Worm (Caenorhabditis elegans) whole organism, early embryonic: ENCODE data around the gene exc-7.

Experiments used
- B0310.2 ChIP-seq: sonication (generic microtip); optimal IDR thresholded peaks from 2 replicates; lab custom pipeline; 2016; ENCODE audit warnings: mild to moderate bottlenecking, missing genetic modification characterization, missing compliant biosample characterization
- F13C5.2 ChIP-seq: sonication (generic microtip); optimal IDR thresholded peaks from 2 replicates; lab custom pipeline; 2017; ENCODE audit warnings: mild to moderate bottlenecking, missing genetic modification characterization, inconsistent platforms, missing compliant biosample characterization
- aly-1 ChIP-seq: sonication (generic microtip); optimal IDR thresholded peaks from 2 replicates; lab custom pipeline; 2016; ENCODE audit warnings: missing genetic modification characterization, missing compliant biosample characterization
- ama-1 ChIP-seq: fragments of 150-350 bp; optimal IDR thresholded peaks from 2 replicates; lab custom pipeline; 2014
- ceh-13 ChIP-seq: fragments of 200-800 bp; sonication (Bioruptor generic); optimal IDR thresholded peaks from 2 replicates; lab custom pipeline; 2018; ENCODE audit warnings: mild to moderate bottlenecking, missing genetic modification characterization, missing compliant biosample characterization
- ceh-36 ChIP-seq: sonication (generic microtip); optimal IDR thresholded peaks from 2 replicates; lab custom pipeline; 2016; ENCODE audit warnings: missing genetic modification characterization, inconsistent platforms, missing compliant biosample characterization
- ets-7 ChIP-seq: sonication (generic microtip); optimal IDR thresholded peaks from 2 replicates; lab custom pipeline; 2016; ENCODE audit warnings: missing genotype, missing genetic modification characterization, missing compliant biosample characterization
- flt-1 ChIP-seq: fragments of 200-800 bp; sonication (Bioruptor generic); IDR thresholded peaks from 2 replicates; pipeline ENCODE4 v1.3.6; 2022; ENCODE audit warnings: missing genetic modification characterization, missing compliant biosample characterization
- hmbx-1 ChIP-seq: sonication (generic microtip); optimal IDR thresholded peaks from 2 replicates; lab custom pipeline; 2016; ENCODE audit warnings: mild to moderate bottlenecking, missing genetic modification characterization, missing compliant biosample characterization
- hmg-4 ChIP-seq: fragments of 200-800 bp; sonication (Bioruptor generic); optimal IDR thresholded peaks from 2 replicates; lab custom pipeline; 2018; ENCODE audit warnings: mild to moderate bottlenecking, missing genetic modification characterization, missing compliant biosample characterization
- hnd-1 ChIP-seq: sonication (generic microtip); optimal IDR thresholded peaks from 2 replicates; lab custom pipeline; 2016; ENCODE audit warnings: missing genetic modification characterization, missing compliant biosample characterization
- pes-1 ChIP-seq: fragments of 200-800 bp; sonication (Bioruptor generic); IDR thresholded peaks from 2 replicates; pipeline ENCODE4 v1.3.6; 2022; ENCODE audit warnings: missing genetic modification reagents, missing genetic modification characterization, missing compliant biosample characterization
- scrt-1 ChIP-seq: fragments of 200-800 bp; sonication (Bioruptor generic); IDR thresholded peaks from 2 replicates; pipeline ENCODE4 v1.3.6; 2022; ENCODE audit warnings: missing genetic modification characterization, missing compliant biosample characterization
- sea-1 ChIP-seq: fragments of 200-800 bp; sonication (Bioruptor generic); conservative IDR thresholded peaks from 2 replicates; pipeline ENCODE4 v1.3.6; 2022; ENCODE audit warnings: missing genetic modification characterization, missing compliant biosample characterization
- tbx-11 ChIP-seq: fragments of 200-800 bp; sonication (Bioruptor generic); IDR thresholded peaks from 2 replicates; pipeline ENCODE4 v1.3.6; 2022; ENCODE audit warnings: missing genetic modification characterization, missing compliant biosample characterization
- tbx-37 ChIP-seq: fragments of 200-800 bp; sonication (Bioruptor generic); conservative IDR thresholded peaks from 2 replicates; pipeline ENCODE4 v1.3.6; 2022; ENCODE audit warnings: missing genetic modification reagents, missing genetic modification characterization, missing compliant biosample characterization
- tra-4 ChIP-seq: sonication (generic microtip); optimal IDR thresholded peaks from 2 replicates; lab custom pipeline; 2017; ENCODE audit warnings: missing genetic modification characterization, missing compliant biosample characterization

The exc-7 gene

ce11 chrII:9550718-9551117 lies 25.1 kb upstream of the exc-7 start, which contains the start of gene sra-6:
sra-6 (minus strand) TSS chrII:9550818.
- TF ChIP-seq ets-7 (tag; lab: Kevin White, UChicago) (no peak), ceh-13 (GFP tag; lab: Kevin White, UChicago) (no peak), tbx-11 (GFP tag; lab: Robert Waterston, UW) (no peak), sea-1 (GFP tag; lab: Robert Waterston, UW) (no peak), hmbx-1 (no peak), scrt-1 (no peak), aly-1 (tag; lab: Kevin White, UChicago) (no peak), ceh-36 (no peak), pes-1 (GFP tag; lab: Robert Waterston, UW) (no peak), flt-1 (GFP tag; lab: Robert Waterston, UW) (no peak), ama-1 (lab: Kevin White, UChicago) (no peak), tra-4 (tag; lab: Kevin White, UChicago) (no peak), hmg-4 (GFP tag; lab: Kevin White, UChicago) (no peak), B0310.2 (tag; lab: Kevin White, UChicago) (no peak)

- TF ChIP-seq pes-1 (GFP tag; lab: Robert Waterston, UW) (no peak), scrt-1 (no peak), flt-1 (GFP tag; lab: Robert Waterston, UW) (no peak), ama-1 (lab: Kevin White, UChicago) (no peak), hmbx-1 (no peak), ets-7 (tag; lab: Kevin White, UChicago) (no peak), sea-1 (GFP tag; lab: Robert Waterston, UW) (no peak), aly-1 (tag; lab: Kevin White, UChicago) (no peak), B0310.2 (tag; lab: Kevin White, UChicago) (no peak), ceh-13 (GFP tag; lab: Kevin White, UChicago) (no peak)
These were observed 24.2 kb upstream of the exc-7 start, which contains the start of gene F35H8.12 for ce11 chrII:9551536-9551935. F35H8.12 (plus strand) TSS chrII:9551836.

DNA sequence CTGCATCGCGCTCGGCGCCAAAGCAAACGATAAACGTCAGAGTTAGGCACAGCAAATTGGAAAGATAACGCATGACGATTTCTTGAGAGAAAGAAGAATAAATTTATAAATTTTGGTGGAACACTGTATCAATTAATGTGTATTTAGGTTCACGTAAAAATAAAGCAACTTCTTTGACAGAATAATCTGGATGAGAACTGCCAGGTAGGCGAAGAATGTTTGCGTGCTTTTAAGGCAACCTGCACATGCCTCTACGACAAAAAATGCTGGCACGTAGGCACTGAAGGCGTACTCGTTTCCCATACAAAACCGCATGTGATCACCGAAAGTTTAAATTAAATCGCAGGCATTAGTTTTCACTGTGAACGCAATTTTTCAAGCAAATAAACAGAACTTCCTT lies 22.6 kb upstream of the exc-7 start, which contains the start of gene F35H8.1:
TSS of gene F35H8.1 (minus strand) at position 101 of the 400 bp plus-strand sequence.
- TF ChIP-seq hmg-4 (GFP tag; lab: Kevin White, UChicago) = no peak
- TF ChIP-seq tbx-37 = no peak
- TF ChIP-seq B0310.2 (tag; lab: Kevin White, UChicago) = no peak
- no peak for TF ChIP-seq tbx-11 (GFP tag; lab: Robert Waterston, UW)
- no peak for TF ChIP-seq ceh-13 (GFP tag; lab: Kevin White, UChicago)
- TF ChIP-seq hmbx-1 = no peak
- no peak for TF ChIP-seq ets-7 (tag; lab: Kevin White, UChicago)
- no peak for TF ChIP-seq aly-1 (tag; lab: Kevin White, UChicago)
- TF ChIP-seq sea-1 (GFP tag; lab: Robert Waterston, UW) = no peak
- TF ChIP-seq ceh-36 = no peak
- no peak for TF ChIP-seq scrt-1
- no peak for TF ChIP-seq F13C5.2 (tag; lab: Kevin White, UChicago)
- TF ChIP-seq hnd-1 (tag; lab: Kevin White, UChicago) = no peak
- TF ChIP-seq flt-1 (GFP tag; lab: Robert Waterston, UW) = no peak
- no peak for TF ChIP-seq pes-1 (GFP tag; lab: Robert Waterston, UW)
- TF ChIP-seq tra-4 (tag; lab: Kevin White, UChicago) = no peak
- no peak for TF ChIP-seq ama-1 (lab: Kevin White, UChicago)

- TF ChIP-seq ets-7 (tag; lab: Kevin White, UChicago) = no peak
- no peak for TF ChIP-seq B0310.2 (tag; lab: Kevin White, UChicago)
- no peak for TF ChIP-seq hmg-4 (GFP tag; lab: Kevin White, UChicago)
- TF ChIP-seq tbx-11 (GFP tag; lab: Robert Waterston, UW) = no peak
- TF ChIP-seq hnd-1 (tag; lab: Kevin White, UChicago) = no peak
- TF ChIP-seq F13C5.2 (tag; lab: Kevin White, UChicago) = no peak
- no peak for TF ChIP-seq ceh-36
- TF ChIP-seq sea-1 (GFP tag; lab: Robert Waterston, UW) = no peak
- no peak for TF ChIP-seq scrt-1
- TF ChIP-seq flt-1 (GFP tag; lab: Robert Waterston, UW) = no peak
- TF ChIP-seq ama-1 (lab: Kevin White, UChicago) = no peak
These were observed 20.7 kb upstream of the exc-7 start, which contains the start of gene F35H8.2 for ce11 chrII:9554925-9555553. F35H8.2 (plus strand) TSS chrII:9555503.

ce11 chrII:9556582-9556981 lies 19.2 kb upstream of the exc-7 start:
- no peak for TF ChIP-seq tbx-37
- TF ChIP-seq pes-1 (GFP tag; lab: Robert Waterston, UW) = no peak
- no peak for TF ChIP-seq tra-4 (tag; lab: Kevin White, UChicago)
- no peak for TF ChIP-seq flt-1 (GFP tag; lab: Robert Waterston, UW)
- no peak for TF ChIP-seq tbx-11 (GFP tag; lab: Robert Waterston, UW)
- TF ChIP-seq hmbx-1 = no peak
- no peak for TF ChIP-seq ceh-36

DNA sequence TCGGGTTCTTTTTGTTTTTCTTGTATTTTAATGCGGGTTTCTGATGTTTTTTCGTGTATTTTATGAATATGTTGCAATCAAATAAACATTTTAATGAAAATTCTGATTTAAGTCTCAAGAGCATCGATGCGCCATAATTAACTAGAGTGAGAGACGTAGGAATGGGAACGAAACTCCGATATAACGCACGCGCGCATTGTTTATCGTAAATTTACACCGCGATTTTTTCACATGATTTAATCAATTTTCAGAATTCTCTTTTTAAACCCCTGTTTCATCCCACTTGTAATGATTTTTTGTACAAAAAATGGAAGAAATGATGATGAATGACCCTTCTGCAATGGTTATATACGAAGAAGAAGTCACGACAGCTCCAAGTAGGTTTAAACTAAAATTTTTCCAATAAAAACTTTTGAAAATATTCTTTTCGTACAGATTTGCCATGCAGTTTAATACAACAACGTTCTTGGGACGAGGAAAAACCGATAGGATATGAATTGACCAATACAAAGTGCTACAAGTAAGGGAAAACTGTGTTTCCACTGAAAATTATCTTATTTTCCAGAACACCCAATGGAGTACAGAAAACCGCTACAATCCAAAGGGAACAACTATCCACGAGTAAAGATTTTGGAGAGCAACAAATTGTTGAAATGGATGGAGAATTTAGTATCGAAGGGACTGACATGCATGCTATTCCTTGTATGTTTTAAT lies 18.2 kb upstream of the exc-7 start, which contains the start of gene zfp-2:
TSS of gene zfp-2 (plus strand) at position 214 of the 714 bp plus-strand sequence.
- TF ChIP-seq F13C5.2 (tag; lab: Kevin White, UChicago) = peak; percentile 8
- no peak for TF ChIP-seq B0310.2 (tag; lab: Kevin White, UChicago)

ce11 chrII:9558906-9559305 lies 16.9 kb upstream of the exc-7 start:
- TF ChIP-seq scrt-1 = no peak
- TF ChIP-seq F13C5.2 (tag; lab: Kevin White, UChicago) = no peak
- no peak for TF ChIP-seq tbx-11 (GFP tag; lab: Robert Waterston, UW)
- TF ChIP-seq ama-1 (lab: Kevin White, UChicago) = no peak
- no peak for TF ChIP-seq B0310.2 (tag; lab: Kevin White, UChicago)
- TF ChIP-seq sea-1 (GFP tag; lab: Robert Waterston, UW) = no peak
- TF ChIP-seq hnd-1 (tag; lab: Kevin White, UChicago) = no peak
- TF ChIP-seq hmg-4 (GFP tag; lab: Kevin White, UChicago) = no peak
- TF ChIP-seq pes-1 (GFP tag; lab: Robert Waterston, UW) = no peak
- no peak for TF ChIP-seq flt-1 (GFP tag; lab: Robert Waterston, UW)
- TF ChIP-seq tbx-37 = no peak
- TF ChIP-seq ceh-13 (GFP tag; lab: Kevin White, UChicago) = no peak
- TF ChIP-seq aly-1 (tag; lab: Kevin White, UChicago) = no peak
- no peak for TF ChIP-seq ceh-36
- no peak for TF ChIP-seq hmbx-1
- TF ChIP-seq ets-7 (tag; lab: Kevin White, UChicago) = no peak
- no peak for TF ChIP-seq tra-4 (tag; lab: Kevin White, UChicago)
